Fruit fly (Drosophila melanogaster) whole organism, wandering third instar larva: Measurements from ENCODE around the gene CG10097.

Source experiments
- Abd-B ChIP-seq: fragments of >200 bp; optimal IDR thresholded peaks from 2 replicates; lab custom pipeline; 2017; ENCODE audit warnings: missing biosample characterization, missing genetic modification characterization
- CG32264 ChIP-seq: fragments of 200-800 bp; sonication (Bioruptor generic); optimal IDR thresholded peaks from 2 replicates; lab custom pipeline; 2016; ENCODE audit warnings: missing biosample characterization, missing genetic modification characterization
- CG9705 ChIP-seq: fragments of 200-800 bp; sonication (Bioruptor generic); optimal IDR thresholded peaks from 2 replicates; lab custom pipeline; 2018; ENCODE audit warnings: missing biosample characterization, mild to moderate bottlenecking, missing genetic modification characterization
- CrebA ChIP-seq: fragments of 200-800 bp; sonication (Bioruptor generic); optimal IDR thresholded peaks from 2 replicates; lab custom pipeline; 2016; ENCODE audit warnings: missing biosample characterization, mild to moderate bottlenecking, missing genetic modification characterization, borderline replicate concordance
- Dfd ChIP-seq: fragments of >200 bp; optimal IDR thresholded peaks from 2 replicates; lab custom pipeline; 2017; ENCODE audit warnings: missing biosample characterization, missing genetic modification characterization
- Dif ChIP-seq: fragments of 200-275, 200-300 bp; sonication (Bioruptor generic); optimal IDR thresholded peaks from 2 replicates; lab custom pipeline; 2018; ENCODE audit warnings: missing biosample characterization, missing genetic modification characterization; ENCODE audit not compliant: partially characterized antibody
- GATAd ChIP-seq: sonication (Bioruptor generic); optimal IDR thresholded peaks from 2 replicates; lab custom pipeline; 2016; ENCODE audit warnings: missing biosample characterization, missing genetic modification characterization
- Hr78 ChIP-seq: fragments of >200 bp; optimal IDR thresholded peaks from 2 replicates; lab custom pipeline; 2017; ENCODE audit warnings: missing biosample characterization, missing genetic modification characterization
- Hr83 ChIP-seq: fragments of 200-300 bp; sonication (Bioruptor generic); optimal IDR thresholded peaks from 2 replicates; lab custom pipeline; 2016; ENCODE audit warnings: missing biosample characterization, mild to moderate bottlenecking, missing genetic modification characterization, moderate library complexity; ENCODE audit not compliant: poor library complexity, severe bottlenecking
- Mio ChIP-seq: sonication (Bioruptor generic); optimal IDR thresholded peaks from 2 replicates; lab custom pipeline; 2016; ENCODE audit warnings: missing biosample characterization, missing genetic modification characterization
- Myc ChIP-seq: fragments of >200 bp; optimal IDR thresholded peaks from 2 replicates; lab custom pipeline; 2017
- N ChIP-seq: fragments of >200 bp; optimal IDR thresholded peaks from 2 replicates; lab custom pipeline; 2018; ENCODE audit warnings: missing biosample characterization, missing external identifiers, missing genetic modification characterization
- OdsH ChIP-seq: fragments of 200-800 bp; sonication (Bioruptor generic); optimal IDR thresholded peaks from 2 replicates; lab custom pipeline; 2016; ENCODE audit warnings: missing biosample characterization, mild to moderate bottlenecking, missing genetic modification characterization
- Rel ChIP-seq, 2 experiments: fragments of 200-800 bp; sonication (Bioruptor generic) in 1 of 2; optimal IDR thresholded peaks; 2 replicates in 1 of 2; 3 replicates in 1 of 2; lab custom pipeline; 2016 to 2019; ENCODE audit warnings: mild to moderate bottlenecking in 2 of 2, missing biosample characterization in 2 of 2, missing genetic modification characterization in 2 of 2, moderate library complexity in 1 of 2
- Sp1 ChIP-seq: fragments of 200-800 bp; sonication (Bioruptor generic); optimal IDR thresholded peaks from 3 replicates; lab custom pipeline; 2019; ENCODE audit warnings: missing biosample characterization, mild to moderate bottlenecking, missing genetic modification characterization, moderate library complexity
- br ChIP-seq: fragments of 200-800 bp; sonication (Bioruptor generic); optimal IDR thresholded peaks from 2 replicates; lab custom pipeline; 2016; ENCODE audit warnings: missing biosample characterization, missing genetic modification characterization
- brk ChIP-seq: fragments of 200-800 bp; sonication (Bioruptor generic); optimal IDR thresholded peaks from 2 replicates; lab custom pipeline; 2016; ENCODE audit warnings: missing biosample characterization, mild to moderate bottlenecking, missing genetic modification characterization
- dl ChIP-seq, 2 experiments: fragments of 175-275, 200-275 bp in 1 of 2; fragments of 200-275 bp in 1 of 2; sonication (Bioruptor generic); optimal IDR thresholded peaks; lab custom pipeline; 2018; ENCODE audit warnings: mild to moderate bottlenecking in 2 of 2, missing biosample characterization in 2 of 2, missing genetic modification characterization in 2 of 2, moderate library complexity in 2 of 2; ENCODE audit not compliant: partially characterized antibody in 2 of 2, insufficient read depth in 1 of 2
- ey ChIP-seq: fragments of 200-800 bp; sonication (Bioruptor generic); optimal IDR thresholded peaks from 2 replicates; lab custom pipeline; 2016; ENCODE audit warnings: missing biosample characterization, missing genetic modification characterization
- h ChIP-seq: fragments of 200-800 bp; sonication (Bioruptor generic); optimal IDR thresholded peaks from 3 replicates; lab custom pipeline; 2016; ENCODE audit warnings: missing biosample characterization, mild to moderate bottlenecking, missing genetic modification characterization
- jim ChIP-seq: fragments of 175-275, 200-325 bp; sonication (Bioruptor generic); optimal IDR thresholded peaks from 2 replicates; lab custom pipeline; 2016; ENCODE audit warnings: missing biosample characterization, mild to moderate bottlenecking, missing genetic modification characterization
- lola ChIP-seq: fragments of >200 bp; optimal IDR thresholded peaks from 2 replicates; lab custom pipeline; 2017; ENCODE audit warnings: missing biosample characterization, missing genetic modification characterization
- pan ChIP-seq: fragments of >200 bp; optimal IDR thresholded peaks from 2 replicates; lab custom pipeline; 2017
- psq ChIP-seq: fragments of 200-800 bp; sonication (Bioruptor generic); optimal IDR thresholded peaks from 3 replicates; lab custom pipeline; 2017; ENCODE audit warnings: missing biosample characterization, mild to moderate bottlenecking, missing genetic modification characterization, moderate library complexity
- rgr ChIP-seq: fragments of 200-800 bp; sonication (Bioruptor generic); optimal IDR thresholded peaks from 3 replicates; lab custom pipeline; 2016; ENCODE audit warnings: missing biosample characterization, mild to moderate bottlenecking, missing genetic modification characterization
- sv ChIP-seq: fragments of 200-800 bp; sonication (Bioruptor generic); optimal IDR thresholded peaks from 3 replicates; lab custom pipeline; 2016; ENCODE audit warnings: missing biosample characterization, missing genetic modification characterization
- woc ChIP-seq: sonication (Bioruptor generic); optimal IDR thresholded peaks from 2 replicates; lab custom pipeline; 2016; ENCODE audit warnings: missing biosample characterization, mild to moderate bottlenecking, missing genetic modification characterization

The CG10097 gene

dm6 chr3R:12383784-12384183 is 12.0 kb downstream of the CG10097 start:
- TF ChIP-seq sv (GFP tag; lab: Kevin White, UChicago) (no peak), CG32264 (GFP tag; lab: Kevin White, UChicago) (no peak), dl (GFP tag; optimal IDR thresholded peaks at IDR 0.05; lab: Kevin White, UChicago; ENCODE audit: insufficient read depth in 1 of 2, partially characterized antibody in 2 of 2) (no peak), Rel (GFP tag; optimal IDR thresholded peaks at IDR 0.05; lab: Kevin White, UChicago) (no peak), Rel (tag; optimal IDR thresholded peaks at IDR 0.05; lab: Kevin White, UChicago) (peak; percentile 87), CrebA (peak; percentile 14), woc (GFP tag; lab: Kevin White, UChicago) (no peak), jim (GFP tag; lab: Kevin White, UChicago) (no peak), Mio (GFP tag; lab: Kevin White, UChicago) (no peak)

- TF ChIP-seq brk (GFP tag; lab: Kevin White, UChicago) (no peak), psq (GFP tag; lab: Kevin White, UChicago) (no peak), h (no peak), OdsH (no peak), Dfd (GFP tag; lab: Kevin White, UChicago) (no peak)
These were observed 12.7 kb downstream of the CG10097 start, which contains the start of gene GstD11 for dm6 chr3R:12383036-12383435. Gene GstD11 (plus strand): TSS chr3R:12383336.

dm6 chr3R:12382563-12382962 is 13.2 kb downstream of the CG10097 start, which contains the start of gene CG10035:
Gene CG10035 (minus strand): TSS chr3R:12382691.
- no peak for TF ChIP-seq Hr78 (GFP tag; lab: Kevin White, UChicago)
- no peak for TF ChIP-seq lola
- TF ChIP-seq GATAd (GFP tag; lab: Kevin White, UChicago) = no peak
- TF ChIP-seq N (GFP tag; lab: Kevin White, UChicago) = no peak
- TF ChIP-seq CG9705 (GFP tag; lab: Kevin White, UChicago) = no peak
- TF ChIP-seq ey = no peak
- no peak for TF ChIP-seq sv (GFP tag; lab: Kevin White, UChicago)
- TF ChIP-seq Hr83 = no peak
- TF ChIP-seq pan (lab: Kevin White, UChicago) = no peak
- TF ChIP-seq Myc (lab: Kevin White, UChicago) = no peak
- TF ChIP-seq rgr (GFP tag; lab: Kevin White, UChicago) = no peak
- TF ChIP-seq Dfd (GFP tag; lab: Kevin White, UChicago) = no peak
- no peak for TF ChIP-seq Sp1 (GFP tag; lab: Kevin White, UChicago)
- no peak for TF ChIP-seq woc (GFP tag; lab: Kevin White, UChicago)
- TF ChIP-seq, all 38 proteins: peak for 0

dm6 chr3R:12381130-12381700 is 14.6 kb downstream of the CG10097 start:
- TF ChIP-seq Dif (GFP tag; lab: Kevin White, UChicago) (no peak), Mio (GFP tag; lab: Kevin White, UChicago) (no peak), pan (lab: Kevin White, UChicago) (no peak), dl (GFP tag; optimal IDR thresholded peaks at IDR 0.05; lab: Kevin White, UChicago; ENCODE audit: insufficient read depth in 1 of 2, partially characterized antibody in 2 of 2) (no peak), h (no peak), Rel (GFP tag; optimal IDR thresholded peaks at IDR 0.05; lab: Kevin White, UChicago) (no peak), Rel (tag; optimal IDR thresholded peaks at IDR 0.05; lab: Kevin White, UChicago) (no peak), CrebA (no peak), lola (no peak)

DNA sequence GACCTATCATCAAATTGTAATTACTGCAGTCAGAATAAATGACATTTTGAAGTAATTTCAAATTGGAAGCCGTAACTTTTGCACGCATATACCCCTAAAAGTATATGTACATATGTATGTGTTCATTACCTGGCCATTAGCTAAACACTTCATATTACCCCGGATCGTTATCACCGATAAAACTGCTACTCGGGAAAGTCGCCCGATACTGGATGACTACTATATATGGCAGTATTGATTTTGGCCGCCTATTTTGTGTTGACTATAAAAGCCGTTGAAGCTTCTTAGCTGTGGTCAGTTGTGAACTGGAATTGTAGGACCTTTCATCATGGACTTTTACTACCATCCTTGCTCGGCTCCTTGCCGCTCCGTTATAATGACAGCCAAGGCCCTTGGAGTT is 16.1 kb downstream of the CG10097 start, which contains the start of gene GstD8:
TSS of gene GstD8 (plus strand) at position 301 of the 400 bp plus-strand sequence.
- TF ChIP-seq GATAd (GFP tag; lab: Kevin White, UChicago) = no peak
- TF ChIP-seq, all 38 proteins: peak for 0

- TF ChIP-seq Rel (GFP tag; optimal IDR thresholded peaks at IDR 0.05; lab: Kevin White, UChicago) = no peak
- no peak for TF ChIP-seq Rel (tag; optimal IDR thresholded peaks at IDR 0.05; lab: Kevin White, UChicago)
- TF ChIP-seq GATAd (GFP tag; lab: Kevin White, UChicago) = no peak
- no peak for TF ChIP-seq ey
- no peak for TF ChIP-seq Hr78 (GFP tag; lab: Kevin White, UChicago)
- TF ChIP-seq Myc (lab: Kevin White, UChicago) = no peak
- TF ChIP-seq woc (GFP tag; lab: Kevin White, UChicago) = no peak
- no peak for TF ChIP-seq br (GFP tag; lab: Kevin White, UChicago)
- TF ChIP-seq Abd-B (GFP tag; lab: Kevin White, UChicago) = no peak
- TF ChIP-seq CG32264 (GFP tag; lab: Kevin White, UChicago) = no peak
- no peak for TF ChIP-seq jim (GFP tag; lab: Kevin White, UChicago)
- no peak for TF ChIP-seq sv (GFP tag; lab: Kevin White, UChicago)
- no peak for TF ChIP-seq brk (GFP tag; lab: Kevin White, UChicago)
These were observed 16.5 kb downstream of the CG10097 start for dm6 chr3R:12379249-12379648.
